Fruit fly (Drosophila melanogaster) whole organism, embryonic: ENCODE results near the gene CG31161.

ENCODE experiments used
- ATbp ChIP-seq: fragments of 200-800 bp; sonication (Bioruptor generic); optimal IDR thresholded peaks from 2 replicates; lab custom pipeline; 2017; ENCODE audit warnings: missing biosample characterization, mild to moderate bottlenecking, missing genetic modification characterization, missing genetic modification reagents
- Atf3 ChIP-seq: fragments of 200-800 bp; sonication (Bioruptor generic); optimal IDR thresholded peaks from 3 replicates; lab custom pipeline; 2016; ENCODE audit warnings: missing biosample characterization, missing genetic modification characterization
- Atf6 ChIP-seq: fragments of 200-800 bp; sonication (Bioruptor generic); IDR thresholded peaks from 2 replicates; pipeline ENCODE4 v1.3.6; 2022; ENCODE audit warnings: missing biosample characterization, missing genetic modification characterization
- BEAF-32 ChIP-seq: fragments of 200-800 bp; sonication (Bioruptor generic); optimal IDR thresholded peaks from 3 replicates; lab custom pipeline; 2017; ENCODE audit warnings: missing biosample characterization, missing genetic modification characterization, mild to moderate bottlenecking, moderate library complexity, missing genetic modification reagents
- CG10462 ChIP-seq: fragments of 200-800 bp; sonication (Bioruptor generic); optimal IDR thresholded peaks from 2 replicates; lab custom pipeline; 2016; ENCODE audit warnings: missing biosample characterization, missing genetic modification characterization
- CG10959 ChIP-seq: fragments of 200-800 bp; sonication (Bioruptor generic); IDR thresholded peaks from 2 replicates; pipeline ENCODE4 v1.3.6; 2022; ENCODE audit warnings: missing biosample characterization, missing genetic modification characterization
- CG10979 ChIP-seq: fragments of 200-800 bp; sonication (Bioruptor generic); optimal IDR thresholded peaks from 2 replicates; lab custom pipeline; 2018; ENCODE audit warnings: missing biosample characterization, mild to moderate bottlenecking, missing genetic modification characterization, moderate library complexity
- CG11456 ChIP-seq: fragments of 200-800 bp; sonication (Bioruptor generic); IDR thresholded peaks from 3 replicates; pipeline ENCODE4 v1.3.6; 2022; ENCODE audit warnings: missing biosample characterization, missing genetic modification characterization
- CG12104 ChIP-seq: fragments of 200-800 bp; sonication (Bioruptor generic); optimal IDR thresholded peaks from 3 replicates; lab custom pipeline; 2016; ENCODE audit warnings: missing biosample characterization, missing genetic modification characterization
- CG1233 ChIP-seq: fragments of 200-800 bp; sonication (Bioruptor generic); optimal IDR thresholded peaks from 4 replicates; lab custom pipeline; 2018; ENCODE audit warnings: missing biosample characterization, mild to moderate bottlenecking, missing genetic modification characterization
- CG13894 ChIP-seq: fragments of 200-800 bp; sonication (Bioruptor generic); optimal IDR thresholded peaks from 3 replicates; lab custom pipeline; 2018; ENCODE audit warnings: missing biosample characterization, mild to moderate bottlenecking, missing genetic modification characterization, moderate library complexity
- CG14860 ChIP-seq: fragments of 200-800 bp; sonication (Bioruptor generic); IDR thresholded peaks from 3 replicates; pipeline ENCODE4 v1.3.6; 2022; ENCODE audit warnings: missing biosample characterization, missing genetic modification characterization; ENCODE audit not compliant: partially characterized antibody
- CG1603 ChIP-seq: fragments of 200-800 bp; sonication (Bioruptor generic); optimal IDR thresholded peaks from 2 replicates; lab custom pipeline; 2019; ENCODE audit warnings: missing biosample characterization, mild to moderate bottlenecking, missing genetic modification characterization, moderate library complexity
- CG16779 ChIP-seq: fragments of 200-800 bp; sonication (Bioruptor generic); IDR thresholded peaks from 2 replicates; pipeline ENCODE4 v1.3.6; 2022; ENCODE audit warnings: missing biosample characterization, missing genetic modification characterization
- CG16813 ChIP-seq: fragments of 200-800 bp; sonication (Bioruptor generic); IDR thresholded peaks from 3 replicates; pipeline ENCODE4 v1.3.6; 2022; ENCODE audit warnings: missing biosample characterization, missing genetic modification characterization; ENCODE audit not compliant: partially characterized antibody
- CG17359 ChIP-seq: fragments of 200-800 bp; sonication (Bioruptor generic); optimal IDR thresholded peaks from 3 replicates; lab custom pipeline; 2018; ENCODE audit warnings: missing biosample characterization, mild to moderate bottlenecking, missing genetic modification characterization, moderate library complexity
- CG2129 ChIP-seq: fragments of 200-800 bp; sonication (Bioruptor generic); IDR thresholded peaks from 2 replicates; pipeline ENCODE4 v1.3.6; 2022; ENCODE audit warnings: missing biosample characterization, missing genetic modification characterization; ENCODE audit not compliant: partially characterized antibody
- CG4282 ChIP-seq: fragments of 200-800 bp; sonication (Bioruptor generic); optimal IDR thresholded peaks from 2 replicates; lab custom pipeline; 2016; ENCODE audit warnings: missing biosample characterization, missing genetic modification characterization
- CG9215 ChIP-seq: fragments of 200-800 bp; sonication (Bioruptor generic); IDR thresholded peaks from 2 replicates; pipeline ENCODE4 v1.3.6; 2022; ENCODE audit warnings: missing biosample characterization, missing genetic modification characterization
- CG9876 ChIP-seq: fragments of 200-800 bp; sonication (Bioruptor generic); optimal IDR thresholded peaks from 2 replicates; lab custom pipeline; 2016; ENCODE audit warnings: missing biosample characterization, missing genetic modification characterization
- CHES-1-like ChIP-seq: fragments of 200-800 bp; sonication (Bioruptor generic); optimal IDR thresholded peaks from 2 replicates; lab custom pipeline; 2016; ENCODE audit warnings: missing biosample characterization, missing genetic modification characterization
- Camta ChIP-seq: fragments of 200-800 bp; sonication (Bioruptor generic); optimal IDR thresholded peaks from 2 replicates; lab custom pipeline; 2016; ENCODE audit warnings: missing biosample characterization, missing genetic modification characterization
- Hmx ChIP-seq: fragments of 200-800 bp; sonication (Bioruptor generic); optimal IDR thresholded peaks from 2 replicates; lab custom pipeline; 2016; ENCODE audit warnings: missing biosample characterization, missing genetic modification characterization
- Kr ChIP-seq: fragments of 200-800 bp; sonication (Bioruptor generic); optimal IDR thresholded peaks from 2 replicates; lab custom pipeline; 2017; ENCODE audit warnings: missing biosample characterization, mild to moderate bottlenecking, missing genetic modification characterization
- MESR4 ChIP-seq: fragments of 200-800 bp; sonication (Bioruptor generic); optimal IDR thresholded peaks from 2 replicates; lab custom pipeline; 2018; ENCODE audit warnings: missing biosample characterization, mild to moderate bottlenecking, missing genetic modification characterization, moderate library complexity
- NC2β ChIP-seq: fragments of 200-800 bp; sonication (Bioruptor generic); optimal IDR thresholded peaks from 2 replicates; lab custom pipeline; 2016; ENCODE audit warnings: missing biosample characterization, missing genetic modification characterization
- Neu2 ChIP-seq: fragments of 200-800 bp; sonication (Bioruptor generic); optimal IDR thresholded peaks from 3 replicates; lab custom pipeline; 2016; ENCODE audit warnings: missing biosample characterization, missing genetic modification characterization, borderline replicate concordance
- Nf-YC ChIP-seq: fragments of 200-800 bp; optimal IDR thresholded peaks from 3 replicates; lab custom pipeline; 2019; ENCODE audit warnings: missing biosample characterization, mild to moderate bottlenecking, missing genetic modification characterization, moderate library complexity
- Poxn ChIP-seq: fragments of 200-800 bp; sonication (Bioruptor generic); IDR thresholded peaks from 2 replicates; pipeline ENCODE4 v1.3.6; 2022; ENCODE audit warnings: missing biosample characterization, missing genetic modification characterization
- ab ChIP-seq: fragments of 200-800 bp; sonication (Bioruptor generic); optimal IDR thresholded peaks from 2 replicates; lab custom pipeline; 2016; ENCODE audit warnings: missing biosample characterization, missing genetic modification characterization
- az2 ChIP-seq: fragments of 200-800 bp; sonication (Bioruptor generic); optimal IDR thresholded peaks from 3 replicates; lab custom pipeline; 2016; ENCODE audit warnings: missing biosample characterization, missing genetic modification characterization
- cas ChIP-seq: fragments of 200-800 bp; sonication (Bioruptor generic); IDR thresholded peaks from 2 replicates; pipeline ENCODE4 v1.3.6; 2022; ENCODE audit warnings: missing biosample characterization, missing genetic modification characterization
- chif ChIP-seq, 2 experiments: fragments of 200-800 bp; sonication (Bioruptor generic); optimal IDR thresholded peaks; 3 replicates each; lab custom pipeline; 2016; ENCODE audit warnings: missing biosample characterization in 2 of 2, missing genetic modification characterization in 2 of 2
- ci ChIP-seq: fragments of 200-800 bp; sonication (Bioruptor generic); IDR thresholded peaks from 3 replicates; pipeline ENCODE4 v1.3.6; 2022; ENCODE audit warnings: missing biosample characterization, missing genetic modification characterization
- cwo ChIP-seq: fragments of 200-800 bp; sonication (Bioruptor generic); optimal IDR thresholded peaks from 3 replicates; lab custom pipeline; 2017; ENCODE audit warnings: missing biosample characterization, missing genetic modification characterization, mild to moderate bottlenecking, moderate library complexity, missing genetic modification reagents
- dmrt99B ChIP-seq: fragments of 200-800 bp; sonication (Bioruptor generic); optimal IDR thresholded peaks from 2 replicates; lab custom pipeline; 2018; ENCODE audit warnings: missing biosample characterization, mild to moderate bottlenecking, missing genetic modification characterization, moderate library complexity
- eyg ChIP-seq: fragments of 200-800 bp; sonication (Bioruptor generic); optimal IDR thresholded peaks from 3 replicates; lab custom pipeline; 2016; ENCODE audit warnings: missing biosample characterization, missing genetic modification characterization
- gem ChIP-seq: fragments of 200-800 bp; sonication (Bioruptor generic); optimal IDR thresholded peaks from 2 replicates; lab custom pipeline; 2019; ENCODE audit warnings: missing biosample characterization, mild to moderate bottlenecking, missing genetic modification characterization, moderate library complexity
- gt ChIP-seq: fragments of 200-800 bp; sonication (Bioruptor generic); IDR thresholded peaks from 2 replicates; pipeline ENCODE4 v1.3.6; 2022; ENCODE audit warnings: missing biosample characterization, missing genetic modification characterization
- h ChIP-seq: fragments of >200 bp; optimal IDR thresholded peaks from 2 replicates; lab custom pipeline; 2017
- hkb ChIP-seq, 2 experiments: fragments of 200-800 bp in 1 of 2; fragments of >200 bp in 1 of 2; sonication (Bioruptor generic) in 1 of 2; IDR thresholded peaks in 1 of 2; optimal IDR thresholded peaks in 1 of 2; 2 replicates each; pipeline versions ENCODE4 v1.3.6 to Lab custom; 2017 to 2022; ENCODE audit warnings: missing biosample characterization in 1 of 2, missing genetic modification characterization in 1 of 2
- kni ChIP-seq: fragments of 200-800 bp; sonication (Bioruptor generic); optimal IDR thresholded peaks from 3 replicates; lab custom pipeline; 2017; ENCODE audit warnings: mild to moderate bottlenecking, missing biosample characterization, missing genetic modification reagents, missing genetic modification characterization
- scrt ChIP-seq: fragments of 200-800 bp; sonication (Bioruptor generic); optimal IDR thresholded peaks from 2 replicates; lab custom pipeline; 2018; ENCODE audit warnings: missing biosample characterization, mild to moderate bottlenecking, missing genetic modification characterization, moderate library complexity
- sna ChIP-seq: fragments of 200-800 bp; sonication (Bioruptor generic); IDR thresholded peaks from 2 replicates; pipeline ENCODE4 v1.3.6; 2022; ENCODE audit warnings: missing biosample characterization, missing genetic modification characterization; ENCODE audit not compliant: partially characterized antibody
- sug ChIP-seq: fragments of 200-800 bp; optimal IDR thresholded peaks from 2 replicates; lab custom pipeline; 2019; ENCODE audit warnings: missing biosample characterization, mild to moderate bottlenecking, missing genetic modification characterization, moderate library complexity
- tap ChIP-seq: fragments of 200-800 bp; optimal IDR thresholded peaks from 3 replicates; lab custom pipeline; 2019; ENCODE audit warnings: missing biosample characterization, mild to moderate bottlenecking, missing genetic modification characterization, moderate library complexity
- vvl ChIP-seq: fragments of 200-800 bp; sonication (Bioruptor generic); IDR thresholded peaks from 2 replicates; pipeline ENCODE4 v1.3.6; 2022; ENCODE audit warnings: missing biosample characterization, missing genetic modification characterization
- wek ChIP-seq: fragments of 200-800 bp; sonication (Bioruptor generic); optimal IDR thresholded peaks from 3 replicates; lab custom pipeline; 2018; ENCODE audit warnings: missing biosample characterization, mild to moderate bottlenecking, missing genetic modification characterization, moderate library complexity
- zfh1 ChIP-seq: fragments of 200-800 bp; sonication (Bioruptor generic); IDR thresholded peaks from 3 replicates; pipeline ENCODE4 v1.3.6; 2022; ENCODE audit warnings: missing biosample characterization, missing genetic modification characterization

The CG31161 gene

dm6 chr3R:22663115-22663514, 46.8 kb downstream of the CG31161 start (continued):
- TF ChIP-seq cwo (GFP tag; lab: Kevin White, UChicago) (peak; percentile 63), sna (GFP tag; lab: Robert Waterston, UW) (no peak), Atf6 (peak; percentile 85), BEAF-32 (no peak), Nf-YC (tag; lab: Kevin White, UChicago) (no peak), sug (tag; lab: Kevin White, UChicago) (no peak), NC2β (GFP tag; lab: Kevin White, UChicago) (peak; percentile 66), CG10959 (peak; percentile 40), wek (GFP tag; lab: Kevin White, UChicago) (no peak), zfh1 (peak; percentile 71), h (lab: Kevin White, UChicago) (no peak), dmrt99B (peak; percentile 79), ci (peak; percentile 88), kni (GFP tag; lab: Kevin White, UChicago) (no peak), CG1603 (tag; lab: Kevin White, UChicago) (peak; percentile 88), cas (no peak), ab (GFP tag; lab: Kevin White, UChicago) (no peak), CHES-1-like (GFP tag; lab: Kevin White, UChicago) (peak; percentile 57), CG10462 (GFP tag; lab: Kevin White, UChicago) (peak; percentile 54), Camta (GFP tag; lab: Kevin White, UChicago) (peak; percentile 26), CG14860 (GFP tag; lab: Robert Waterston, UW) (no peak), CG13894 (tag; lab: Kevin White, UChicago) (peak; percentile 59), CG17359 (tag; lab: Kevin White, UChicago) (peak; percentile 77), vvl (GFP tag; lab: Robert Waterston, UW) (peak; percentile 43; the same call in 1 of the 2 replicates), CG9215 (GFP tag; lab: Robert Waterston, UW) (no peak), CG11456 (0 out of 3 replicates have a peak, but pooled peaks have one; percentile 11), CG16779 (GFP tag; lab: Robert Waterston, UW) (no peak), Hmx (GFP tag; lab: Kevin White, UChicago) (no peak), CG10979 (tag; lab: Kevin White, UChicago) (peak; percentile 59), CG12104 (GFP tag; lab: Kevin White, UChicago) (no peak), hkb (optimal IDR thresholded peaks at IDR 0.05; lab: Kevin White, UChicago) (no peak), hkb (GFP tag; IDR thresholded peaks at IDR 0.05; lab: Robert Waterston, UW) (peak; percentile 87), eyg (GFP tag; lab: Kevin White, UChicago) (no peak), Atf3 (GFP tag; lab: Kevin White, UChicago) (peak; percentile 30), CG16813 (no peak), gt (no peak), tap (tag; lab: Kevin White, UChicago) (peak; percentile 55), gem (tag; lab: Kevin White, UChicago) (peak; percentile 85), az2 (peak; percentile 71), CG2129 (GFP tag; lab: Robert Waterston, UW) (no peak), chif (GFP tag; optimal IDR thresholded peaks at IDR 0.05; lab: Kevin White, UChicago) (peak; percentile 61 to 65), scrt (GFP tag; lab: Kevin White, UChicago) (peak; percentile 51), Poxn (GFP tag; lab: Robert Waterston, UW) (no peak), Kr (GFP tag; lab: Kevin White, UChicago) (no peak), MESR4 (no peak), CG4282 (GFP tag; lab: Kevin White, UChicago) (no peak), ATbp (peak; percentile 49), CG1233 (GFP tag; lab: Kevin White, UChicago) (peak; percentile 37), CG9876 (GFP tag; lab: Kevin White, UChicago) (no peak), Neu2 (GFP tag; lab: Kevin White, UChicago) (no peak)
